Fruit fly (Drosophila melanogaster) whole organism, embryonic: ENCODE measurements around the gene eIF3l.

Source experiments
- CG2116 ChIP-seq: fragments of 200-800 bp; sonication (Bioruptor generic); optimal IDR thresholded peaks from 3 replicates; lab custom pipeline; 2018; ENCODE audit warnings: missing biosample characterization, mild to moderate bottlenecking, missing genetic modification characterization
- vfl ChIP-seq: fragments of 200-800 bp; sonication (Bioruptor generic); optimal IDR thresholded peaks from 2 replicates; lab custom pipeline; 2016; ENCODE audit warnings: missing biosample characterization, missing genetic modification characterization

- TF ChIP-seq vfl (GFP tag; lab: Kevin White, UChicago) = no peak
- TF ChIP-seq CG2116 (GFP tag; lab: Kevin White, UChicago) = no peak
Observed at dm6 chr3L:12178847-12179437, 33.0 kb upstream of the eIF3l start.
